Worm (Caenorhabditis elegans): Measurements from ENCODE around the gene str-48.

DNA sequence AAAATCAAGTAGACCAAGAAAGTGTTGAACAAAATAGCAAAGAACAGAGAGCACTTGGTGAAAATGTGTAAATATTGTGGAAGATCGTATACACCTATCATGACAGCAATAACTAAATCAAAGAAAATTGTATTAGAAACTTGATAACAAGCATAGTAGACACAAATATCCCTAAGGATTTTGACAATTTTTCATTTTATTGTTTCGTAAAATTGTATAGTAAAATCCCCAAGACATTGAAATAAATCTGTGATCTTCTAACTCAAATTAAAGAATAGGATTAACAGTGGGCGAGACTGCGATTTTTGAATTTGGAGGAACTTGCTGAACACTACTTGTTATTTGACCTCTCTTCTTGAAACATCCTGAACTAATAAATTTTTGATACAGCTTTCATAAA is 49.4 kb downstream of the str-48 start, which contains the start of gene str-220:
- TF ChIP-seq unc-62 (GFP tag; optimal IDR thresholded peaks at IDR 0.05), result no peak
- TF ChIP-seq ama-1 (optimal IDR thresholded peaks at IDR 0.05), result no peak
- no peak for TF ChIP-seq elt-1 (tag; optimal IDR thresholded peaks at IDR 0.05)
- no peak for TF ChIP-seq ceh-82 (tag; optimal IDR thresholded peaks at IDR 0.05)
- TF ChIP-seq nhr-237 (tag; optimal IDR thresholded peaks at IDR 0.05), result no peak

Data from whole organism, L2 larva.